Fruit fly (Drosophila melanogaster) whole organism, embryonic: ENCODE results near the gene scyl.

Source experiments
- Adf1 ChIP-seq: fragments of 200-800 bp; sonication (Bioruptor generic); IDR thresholded peaks from 2 replicates; pipeline ENCODE4 v1.3.6; 2022; ENCODE audit warnings: missing biosample characterization, missing genetic modification characterization
- Asciz ChIP-seq: fragments of 200-800 bp; sonication (Bioruptor generic); optimal IDR thresholded peaks from 2 replicates; lab custom pipeline; 2017; ENCODE audit warnings: missing biosample characterization, mild to moderate bottlenecking, missing genetic modification characterization, missing genetic modification reagents
- Atf-2 ChIP-seq: fragments of 200-800 bp; sonication (Bioruptor generic); optimal IDR thresholded peaks from 2 replicates; lab custom pipeline; 2016; ENCODE audit warnings: missing biosample characterization, missing genetic modification characterization
- CG10979 ChIP-seq: fragments of 200-800 bp; sonication (Bioruptor generic); optimal IDR thresholded peaks from 2 replicates; lab custom pipeline; 2018; ENCODE audit warnings: missing biosample characterization, mild to moderate bottlenecking, missing genetic modification characterization, moderate library complexity
- CG11504 ChIP-seq: fragments of 200-800 bp; sonication (Bioruptor generic); optimal IDR thresholded peaks from 3 replicates; lab custom pipeline; 2019; ENCODE audit warnings: missing biosample characterization, mild to moderate bottlenecking, missing genetic modification characterization, moderate library complexity
- CG13296 ChIP-seq: fragments of 200-800 bp; sonication (Bioruptor generic); optimal IDR thresholded peaks from 3 replicates; lab custom pipeline; 2018; ENCODE audit warnings: missing biosample characterization, mild to moderate bottlenecking, missing genetic modification characterization
- CG13424 ChIP-seq: fragments of 200-800 bp; sonication (Bioruptor generic); optimal IDR thresholded peaks from 2 replicates; lab custom pipeline; 2019; ENCODE audit warnings: missing biosample characterization, mild to moderate bottlenecking, missing genetic modification characterization, moderate library complexity
- CG13624 ChIP-seq: fragments of 200-800 bp; sonication (Bioruptor generic); optimal IDR thresholded peaks from 2 replicates; lab custom pipeline; 2016; ENCODE audit warnings: missing biosample characterization, missing genetic modification characterization
- CG13775 ChIP-seq: fragments of 200-800 bp; sonication (Bioruptor generic); optimal IDR thresholded peaks from 3 replicates; lab custom pipeline; 2017; ENCODE audit warnings: missing biosample characterization, mild to moderate bottlenecking, missing genetic modification characterization
- CG14965 ChIP-seq: fragments of 200-800 bp; sonication (Bioruptor generic); optimal IDR thresholded peaks from 2 replicates; lab custom pipeline; 2016; ENCODE audit warnings: missing biosample characterization, missing genetic modification characterization, borderline replicate concordance
- CG16779 ChIP-seq: fragments of 200-800 bp; sonication (Bioruptor generic); IDR thresholded peaks from 2 replicates; pipeline ENCODE4 v1.3.6; 2022; ENCODE audit warnings: missing biosample characterization, missing genetic modification characterization
- CG17568 ChIP-seq: fragments of 200-800 bp; sonication (Bioruptor generic); optimal IDR thresholded peaks from 2 replicates; lab custom pipeline; 2018; ENCODE audit warnings: missing biosample characterization, mild to moderate bottlenecking, missing genetic modification characterization, moderate library complexity
- CG18011 ChIP-seq: fragments of 200-800 bp; sonication (Bioruptor generic); optimal IDR thresholded peaks from 2 replicates; lab custom pipeline; 2017; ENCODE audit warnings: missing biosample characterization, missing genetic modification characterization, mild to moderate bottlenecking, moderate library complexity, missing genotype
- CG2116 ChIP-seq: fragments of 200-800 bp; sonication (Bioruptor generic); optimal IDR thresholded peaks from 3 replicates; lab custom pipeline; 2018; ENCODE audit warnings: missing biosample characterization, mild to moderate bottlenecking, missing genetic modification characterization
- CG2889 ChIP-seq: fragments of 200-800 bp; sonication (Bioruptor generic); IDR thresholded peaks from 3 replicates; pipeline ENCODE4 v1.3.6; 2022; ENCODE audit warnings: missing biosample characterization, missing genetic modification characterization
- CG30020 ChIP-seq: fragments of 200-800 bp; optimal IDR thresholded peaks from 2 replicates; lab custom pipeline; 2019; ENCODE audit warnings: missing biosample characterization, mild to moderate bottlenecking, missing genetic modification characterization, moderate library complexity
- CG3281 ChIP-seq: fragments of 200-800 bp; sonication (Bioruptor generic); optimal IDR thresholded peaks from 3 replicates; lab custom pipeline; 2017; ENCODE audit warnings: missing biosample characterization, mild to moderate bottlenecking, missing genetic modification characterization
- CG33213 ChIP-seq: fragments of 200-800 bp; sonication (Bioruptor generic); optimal IDR thresholded peaks from 3 replicates; lab custom pipeline; 2016; ENCODE audit warnings: missing biosample characterization, missing genetic modification characterization
- CG3726 ChIP-seq: fragments of 200-800 bp; sonication (Bioruptor generic); IDR thresholded peaks from 3 replicates; pipeline ENCODE4, ENCODE4 v1.3.6; 2022; ENCODE audit warnings: missing biosample characterization, missing genetic modification characterization
- CkIIα-i1 ChIP-seq: fragments of 200-800 bp; sonication (Bioruptor generic); IDR thresholded peaks from 2 replicates; pipeline ENCODE4 v1.3.6; 2022; ENCODE audit warnings: missing biosample characterization, missing genetic modification characterization
- Fer2 ChIP-seq: fragments of 200-800 bp; sonication (Bioruptor generic); optimal IDR thresholded peaks from 2 replicates; lab custom pipeline; 2018; ENCODE audit warnings: missing biosample characterization, mild to moderate bottlenecking, missing genetic modification characterization, moderate library complexity
- Hand ChIP-seq: fragments of 200-800 bp; sonication (Bioruptor generic); optimal IDR thresholded peaks from 2 replicates; lab custom pipeline; 2017; ENCODE audit warnings: mild to moderate bottlenecking, missing biosample characterization, missing genetic modification reagents, missing genetic modification characterization
- HmgD ChIP-seq: fragments of 200-800 bp; sonication (Bioruptor generic); optimal IDR thresholded peaks from 3 replicates; lab custom pipeline; 2016; ENCODE audit warnings: missing biosample characterization, missing genetic modification characterization
- HmgZ ChIP-seq: fragments of 200-800 bp; sonication (Bioruptor generic); optimal IDR thresholded peaks from 2 replicates; lab custom pipeline; 2018; ENCODE audit warnings: missing biosample characterization, mild to moderate bottlenecking, missing genetic modification characterization
- Max ChIP-seq: fragments of 200-800 bp; sonication (Bioruptor generic); optimal IDR thresholded peaks from 2 replicates; lab custom pipeline; 2016; ENCODE audit warnings: missing biosample characterization, mild to moderate bottlenecking, missing genetic modification characterization
- NC2β ChIP-seq: fragments of 200-800 bp; sonication (Bioruptor generic); optimal IDR thresholded peaks from 2 replicates; lab custom pipeline; 2016; ENCODE audit warnings: missing biosample characterization, missing genetic modification characterization
- NfI ChIP-seq: fragments of 200-800 bp; sonication (Bioruptor generic); optimal IDR thresholded peaks from 3 replicates; lab custom pipeline; 2018; ENCODE audit warnings: missing biosample characterization, mild to moderate bottlenecking, missing genetic modification characterization, moderate library complexity
- abd-A ChIP-seq: fragments of 200-800 bp; sonication (Bioruptor generic); optimal IDR thresholded peaks from 3 replicates; lab custom pipeline; 2019; ENCODE audit warnings: missing biosample characterization, mild to moderate bottlenecking, missing genetic modification characterization, moderate library complexity
- chinmo ChIP-seq: fragments of 200-800 bp; sonication (Bioruptor generic); IDR thresholded peaks from 4 replicates; pipeline ENCODE4 v1.3.6; 2022; ENCODE audit warnings: missing biosample characterization, missing genetic modification characterization; ENCODE audit not compliant: partially characterized antibody
- corto ChIP-seq: fragments of 200-800 bp; sonication (Bioruptor generic); optimal IDR thresholded peaks from 2 replicates; lab custom pipeline; 2016; ENCODE audit warnings: missing biosample characterization, mild to moderate bottlenecking, missing genetic modification characterization, moderate library complexity
- cwo ChIP-seq: fragments of 200-800 bp; sonication (Bioruptor generic); optimal IDR thresholded peaks from 3 replicates; lab custom pipeline; 2017; ENCODE audit warnings: missing biosample characterization, missing genetic modification characterization, mild to moderate bottlenecking, moderate library complexity, missing genetic modification reagents
- dpn ChIP-seq, 2 experiments: fragments of 200-800 bp; sonication (Bioruptor generic); optimal IDR thresholded peaks; 3 replicates each; lab custom pipeline; 2016; ENCODE audit warnings: missing biosample characterization in 2 of 2, missing genetic modification characterization in 2 of 2
- eyg ChIP-seq: fragments of 200-800 bp; sonication (Bioruptor generic); optimal IDR thresholded peaks from 3 replicates; lab custom pipeline; 2016; ENCODE audit warnings: missing biosample characterization, missing genetic modification characterization
- gem ChIP-seq: fragments of 200-800 bp; sonication (Bioruptor generic); optimal IDR thresholded peaks from 2 replicates; lab custom pipeline; 2019; ENCODE audit warnings: missing biosample characterization, mild to moderate bottlenecking, missing genetic modification characterization, moderate library complexity
- ham ChIP-seq: fragments of 200-800 bp; sonication (Bioruptor generic); IDR thresholded peaks from 2 replicates; pipeline ENCODE4 v1.3.6; 2022; ENCODE audit warnings: missing biosample characterization, missing genetic modification characterization
- hbn ChIP-seq: fragments of 200-800 bp; sonication (Bioruptor generic); IDR thresholded peaks from 2 replicates; pipeline ENCODE4 v1.3.6; 2022; ENCODE audit warnings: missing biosample characterization, missing genetic modification characterization; ENCODE audit not compliant: partially characterized antibody
- jing ChIP-seq: fragments of 200-800 bp; sonication (Bioruptor generic); optimal IDR thresholded peaks from 2 replicates; lab custom pipeline; 2018; ENCODE audit warnings: missing biosample characterization, mild to moderate bottlenecking, missing genetic modification characterization
- jumu ChIP-seq: fragments of 200-800 bp; sonication (Bioruptor generic); optimal IDR thresholded peaks from 3 replicates; lab custom pipeline; 2016; ENCODE audit warnings: missing biosample characterization, missing genetic modification characterization
- nerfin-2 ChIP-seq: fragments of 200-800 bp; sonication (Bioruptor generic); IDR thresholded peaks from 2 replicates; pipeline ENCODE4 v1.3.6; 2022; ENCODE audit warnings: missing biosample characterization, missing genetic modification characterization; ENCODE audit not compliant: partially characterized antibody
- pan ChIP-seq, 4 experiments: fragments of >200 bp in 3 of 4; fragments of 200-800 bp in 1 of 4; sonication (Bioruptor generic) in 1 of 4; optimal IDR thresholded peaks in 3 of 4; IDR thresholded peaks in 1 of 4; 2 replicates each; pipeline versions ENCODE4 v1.3.6 to Lab custom; 2017 to 2022; ENCODE audit warnings: missing biosample characterization in 2 of 4, missing genetic modification characterization in 2 of 4, mixed read lengths in 1 of 4
- pb ChIP-seq: fragments of 200-800 bp; sonication (Bioruptor generic); optimal IDR thresholded peaks from 3 replicates; lab custom pipeline; 2016; ENCODE audit warnings: missing biosample characterization, missing genetic modification characterization
- prd ChIP-seq, 3 experiments: fragments of >200 bp in 2 of 3; fragments of 200-800 bp in 1 of 3; sonication (Bioruptor generic) in 1 of 3; optimal IDR thresholded peaks in 2 of 3; IDR thresholded peaks in 1 of 3; 2 replicates in 2 of 3; 3 replicates in 1 of 3; pipeline versions ENCODE4 v1.3.6 to Lab custom; 2017 to 2022; ENCODE audit warnings: missing biosample characterization in 1 of 3, missing genetic modification characterization in 1 of 3
- run ChIP-seq: fragments of 200-800 bp; sonication (Bioruptor generic); optimal IDR thresholded peaks from 3 replicates; lab custom pipeline; 2018; ENCODE audit warnings: missing biosample characterization, mild to moderate bottlenecking, missing genetic modification characterization
- tap ChIP-seq: fragments of 200-800 bp; optimal IDR thresholded peaks from 3 replicates; lab custom pipeline; 2019; ENCODE audit warnings: missing biosample characterization, mild to moderate bottlenecking, missing genetic modification characterization, moderate library complexity
- tx ChIP-seq: fragments of 200-800 bp; sonication (Bioruptor generic); optimal IDR thresholded peaks from 2 replicates; lab custom pipeline; 2016; ENCODE audit warnings: missing biosample characterization, missing genetic modification characterization
- unc-4 ChIP-seq: fragments of 200-800 bp; sonication (Bioruptor generic); IDR thresholded peaks from 2 replicates; pipeline ENCODE4 v1.3.6; 2022; ENCODE audit warnings: missing biosample characterization, missing genetic modification characterization; ENCODE audit not compliant: partially characterized antibody
- zf30C ChIP-seq: fragments of 200-800 bp; sonication (Bioruptor generic); optimal IDR thresholded peaks from 3 replicates; lab custom pipeline; 2018; ENCODE audit warnings: missing biosample characterization, mild to moderate bottlenecking, missing genetic modification characterization

The scyl gene

DNA sequence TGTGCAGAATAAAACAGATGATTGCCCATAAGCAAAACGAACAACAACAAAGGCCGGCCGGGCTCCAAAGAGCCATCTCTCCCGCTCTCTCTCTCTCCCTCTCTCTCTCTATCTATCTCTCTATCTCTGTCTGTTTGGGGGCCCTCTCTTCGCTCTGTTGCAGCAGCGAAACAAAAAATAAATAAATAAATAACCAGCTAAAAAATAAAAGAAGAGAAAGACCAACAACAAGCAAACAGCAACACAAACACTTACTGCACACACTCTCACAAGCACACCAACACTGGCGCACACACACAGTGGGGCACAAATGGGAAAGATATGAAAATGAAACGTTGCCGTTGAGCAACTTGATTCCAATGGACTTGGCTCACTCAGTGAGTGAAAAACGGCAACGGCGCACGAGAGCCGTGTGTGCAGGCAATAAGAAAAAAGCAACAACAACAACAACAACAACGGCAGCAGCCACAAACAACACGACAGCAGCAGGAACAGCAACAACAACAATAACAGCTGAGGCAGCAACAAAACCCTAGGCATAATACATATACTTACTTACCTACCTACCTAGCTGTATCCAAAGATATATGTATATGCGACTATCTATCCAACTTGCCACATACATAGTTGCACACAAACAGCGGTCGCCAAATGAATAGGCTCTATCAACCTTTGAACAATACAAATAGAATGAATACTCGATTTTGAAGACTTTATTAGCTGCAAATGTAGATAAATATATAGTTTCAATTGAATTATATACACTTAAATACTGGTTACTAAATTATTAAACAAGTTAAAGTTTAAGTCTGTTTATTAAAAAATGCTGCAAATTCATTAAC is 5.8 kb upstream of the scyl start (continued):
- TF ChIP-seq Max (no peak), pb (GFP tag; lab: Kevin White, UChicago) (no peak), eyg (GFP tag; lab: Kevin White, UChicago) (no peak), chinmo (GFP tag; lab: Robert Waterston, UW) (peak; percentile 96), CG17568 (peak; percentile 25), CG18011 (GFP tag; lab: Kevin White, UChicago) (no peak), CG16779 (GFP tag; lab: Robert Waterston, UW) (no peak), corto (GFP tag; lab: Kevin White, UChicago) (peak; percentile 87), CkIIα-i1 (no peak), CG2116 (GFP tag; lab: Kevin White, UChicago) (peak; percentile 0), run (tag; lab: Kevin White, UChicago) (no peak), CG13775 (GFP tag; lab: Kevin White, UChicago) (no peak), HmgZ (tag; lab: Kevin White, UChicago) (peak; percentile 17), cwo (GFP tag; lab: Kevin White, UChicago) (peak; percentile 24), zf30C (peak; percentile 32), CG3726 (GFP tag; lab: Robert Waterston, UW) (no peak), HmgD (peak; percentile 45), CG3281 (GFP tag; lab: Kevin White, UChicago) (no peak), CG13424 (tag; lab: Kevin White, UChicago) (no peak), CG11504 (tag; lab: Kevin White, UChicago) (peak; percentile 32), Hand (GFP tag; lab: Kevin White, UChicago) (no peak), tap (no peak), CG2889 (GFP tag; lab: Robert Waterston, UW) (no peak), tx (GFP tag; lab: Kevin White, UChicago) (no peak), gem (tag; lab: Kevin White, UChicago) (peak; percentile 10), dpn (GFP tag; optimal IDR thresholded peaks at IDR 0.05; lab: Kevin White, UChicago) (peak in 1 of 2 experiments; percentile 34), nerfin-2 (GFP tag; lab: Robert Waterston, UW) (no peak), NfI (GFP tag; lab: Kevin White, UChicago) (no peak), hbn (GFP tag; lab: Robert Waterston, UW) (peak; percentile 27; the same call in 1 of the 2 replicates), jing (no peak), Asciz (GFP tag; lab: Kevin White, UChicago) (no peak), Atf-2 (GFP tag; lab: Kevin White, UChicago) (no peak), unc-4 (GFP tag; lab: Robert Waterston, UW) (no peak), Adf1 (GFP tag; lab: Robert Waterston, UW) (peak; percentile 51; the same call in 1 of the 2 replicates), CG13296 (GFP tag; lab: Kevin White, UChicago) (no peak), NC2β (GFP tag; lab: Kevin White, UChicago) (peak; percentile 36), CG30020 (tag; lab: Kevin White, UChicago) (no peak), CG10979 (tag; lab: Kevin White, UChicago) (no peak), prd (optimal IDR thresholded peaks at IDR 0.05; lab: Kevin White, UChicago) (no peak), prd (GFP tag; IDR thresholded peaks at IDR 0.05; lab: Robert Waterston, UW) (no peak), CG14965 (no peak), abd-A (tag; lab: Kevin White, UChicago) (peak; percentile 93), jumu (GFP tag; lab: Kevin White, UChicago) (no peak), CG33213 (peak; percentile 7), Fer2 (tag; lab: Kevin White, UChicago) (no peak), CG13624 (GFP tag; lab: Kevin White, UChicago) (no peak), ham (no peak), pan (optimal IDR thresholded peaks at IDR 0.05; lab: Kevin White, UChicago) (no peak), pan (GFP tag; optimal IDR thresholded peaks at IDR 0.05 in 1 of 2, IDR thresholded peaks at IDR 0.05 in 1 of 2) (no peak)
